Worm (Caenorhabditis elegans) whole organism, L1 larva: ENCODE data around the gene sre-54.

Experiments
- Y116A8C.19 ChIP-seq: sonication (generic microtip); optimal IDR thresholded peaks from 2 replicates; lab custom pipeline; 2016; ENCODE audit warnings: missing compliant biosample characterization, missing genetic modification characterization, borderline replicate concordance
- ama-1 ChIP-seq: fragments of 150-350 bp; optimal IDR thresholded peaks from 2 replicates; lab custom pipeline; 2014
- efl-3 ChIP-seq: fragments of 200-800 bp; sonication (Bioruptor generic); optimal IDR thresholded peaks from 2 replicates; lab custom pipeline; 2018; ENCODE audit warnings: mild to moderate bottlenecking, missing genetic modification characterization, missing compliant biosample characterization
- egl-27 ChIP-seq, 2 experiments: fragments of 150-350 bp in 1 of 2; sonication (generic microtip); optimal IDR thresholded peaks; 3 replicates each; lab custom pipeline; 2017 to 2018; ENCODE audit warnings: missing biosample characterization in 2 of 2, missing genetic modification characterization in 2 of 2, missing genetic modification reagents in 2 of 2
- elt-2 ChIP-seq: sonication (generic microtip); optimal IDR thresholded peaks from 2 replicates; lab custom pipeline; 2016; ENCODE audit warnings: missing genetic modification characterization, mild to moderate bottlenecking, inconsistent platforms, missing compliant biosample characterization, missing genetic modification reagents
- fkh-10 ChIP-seq: sonication (generic microtip); optimal IDR thresholded peaks from 2 replicates; lab custom pipeline; 2017; ENCODE audit warnings: missing biosample characterization, missing genetic modification reagents, missing genetic modification characterization
- mep-1 ChIP-seq: fragments of 150-350 bp; optimal IDR thresholded peaks from 2 replicates; lab custom pipeline; 2014; ENCODE audit warnings: missing biosample characterization, missing genetic modification characterization
- pqm-1 ChIP-seq: sonication (generic microtip); optimal IDR thresholded peaks from 3 replicates; lab custom pipeline; 2017; ENCODE audit warnings: missing biosample characterization, missing genetic modification characterization
- unc-62 ChIP-seq: fragments of 150-350 bp; optimal IDR thresholded peaks from 2 replicates; lab custom pipeline; 2014; ENCODE audit warnings: missing biosample characterization, missing genetic modification reagents, missing genetic modification characterization
- unc-98 ChIP-seq: fragments of 200-800 bp; sonication (Bioruptor generic); IDR thresholded peaks from 2 replicates; pipeline ENCODE4 v1.3.6; 2022; ENCODE audit warnings: missing genetic modification characterization, missing compliant biosample characterization
- zag-1 ChIP-seq: fragments of 150-350 bp; optimal IDR thresholded peaks from 2 replicates; lab custom pipeline; 2014; ENCODE audit warnings: missing biosample characterization, missing genetic modification characterization

DNA sequence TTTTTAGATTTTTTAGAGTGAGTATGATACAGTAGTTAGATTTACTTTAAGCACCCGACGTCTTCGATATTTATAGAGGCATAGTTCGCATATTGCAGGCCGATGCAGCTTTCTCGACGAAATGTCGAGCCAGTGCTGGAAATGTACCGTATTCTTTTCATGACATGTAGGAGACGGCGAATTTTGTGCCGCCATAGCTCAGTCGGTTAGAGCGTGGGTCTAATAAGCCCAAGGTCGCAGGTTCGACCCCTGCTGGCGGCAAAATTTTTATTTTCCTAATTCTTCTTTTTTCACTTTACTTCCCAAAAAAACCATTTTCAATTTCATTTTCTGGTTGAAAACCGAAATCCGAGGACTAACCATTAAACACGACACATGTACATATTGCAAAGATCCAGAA is 29.5 kb downstream of the sre-54 start:
- TF ChIP-seq pqm-1 (tag; lab: Kevin White, UChicago) (no peak), mep-1 (tag; lab: Kevin White, UChicago) (no peak), zag-1 (tag; lab: Kevin White, UChicago) (no peak), Y116A8C.19 (no peak), fkh-10 (no peak), efl-3 (no peak), elt-2 (tag; lab: Kevin White, UChicago) (no peak), egl-27 (tag; optimal IDR thresholded peaks at IDR 0.05; lab: Kevin White, UChicago) (no peak), unc-62 (GFP tag; lab: Kevin White, UChicago) (no peak), unc-98 (GFP tag; lab: Robert Waterston, UW) (no peak), ama-1 (lab: Kevin White, UChicago) (no peak)
